Worm (Caenorhabditis elegans): ENCODE results near the gene C25H3.16.
"Not testable (repeated sequence)": the region's sequence is repeated elsewhere in the genome, so short reads cannot be mapped to it uniquely, and the experiment has no call there.

DNA sequence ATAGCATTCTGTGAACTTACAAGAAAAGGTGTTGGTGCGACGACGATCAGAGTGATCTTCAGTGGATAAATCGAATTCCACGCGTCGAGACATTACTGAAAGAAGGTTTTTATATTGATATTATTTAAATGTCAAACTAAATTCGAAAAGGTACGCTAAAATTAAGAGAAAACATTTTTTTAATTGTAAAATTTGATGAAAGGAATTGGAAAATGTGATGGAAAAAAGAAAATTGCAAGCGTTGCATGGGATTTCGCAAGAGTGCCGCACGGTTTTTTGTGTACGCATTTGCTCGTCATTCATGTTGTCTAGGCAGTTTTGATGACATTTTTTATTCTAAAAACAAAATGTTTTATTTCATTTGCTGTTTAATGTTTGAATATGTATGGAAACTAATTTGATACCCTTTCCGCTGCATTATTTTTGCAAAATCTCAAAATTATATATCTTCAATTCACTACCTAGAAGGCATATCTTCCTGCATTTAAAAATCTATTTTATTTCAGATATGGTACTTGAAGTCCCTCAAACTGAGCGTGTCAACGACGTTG is 35.2 kb upstream of the C25H3.16 start, which contains the start of the genes F59E12.6 and npl-4.1:
- not testable (repeated sequence) for TF ChIP-seq lsy-2 (tag; optimal IDR thresholded peaks at IDR 0.05); snpc-4 (tag; optimal IDR thresholded peaks at IDR 0.05); unc-62 (GFP tag; optimal IDR thresholded peaks at IDR 0.05); sptf-1 (tag; optimal IDR thresholded peaks at IDR 0.05); ztf-11 (tag; optimal IDR thresholded peaks at IDR 0.05); mab-5 (tag; optimal IDR thresholded peaks at IDR 0.05); nhr-12 (tag; optimal IDR thresholded peaks at IDR 0.05); elt-1 (tag; optimal IDR thresholded peaks at IDR 0.05; ENCODE audit: borderline replicate concordance, insufficient read depth); nhr-237 (tag; optimal IDR thresholded peaks at IDR 0.05); cnd-1 (tag; optimal IDR thresholded peaks at IDR 0.05); ceh-43 (GFP tag; optimal IDR thresholded peaks at IDR 0.05)

Measured in whole organism, mixed stage, embryonic.